Worm (Caenorhabditis elegans) whole organism, early embryonic: ENCODE data around the gene C13C4.8.

Experiments
- aly-1 ChIP-seq: sonication (generic microtip); optimal IDR thresholded peaks from 2 replicates; lab custom pipeline; 2016; ENCODE audit warnings: missing genetic modification characterization, missing compliant biosample characterization
- ama-1 ChIP-seq: fragments of 150-350 bp; optimal IDR thresholded peaks from 2 replicates; lab custom pipeline; 2014
- ets-7 ChIP-seq: sonication (generic microtip); optimal IDR thresholded peaks from 2 replicates; lab custom pipeline; 2016; ENCODE audit warnings: missing genotype, missing genetic modification characterization, missing compliant biosample characterization
- hmbx-1 ChIP-seq: sonication (generic microtip); optimal IDR thresholded peaks from 2 replicates; lab custom pipeline; 2016; ENCODE audit warnings: mild to moderate bottlenecking, missing genetic modification characterization, missing compliant biosample characterization
- hnd-1 ChIP-seq: sonication (generic microtip); optimal IDR thresholded peaks from 2 replicates; lab custom pipeline; 2016; ENCODE audit warnings: missing genetic modification characterization, missing compliant biosample characterization
- pes-1 ChIP-seq: fragments of 200-800 bp; sonication (Bioruptor generic); IDR thresholded peaks from 2 replicates; pipeline ENCODE4 v1.3.6; 2022; ENCODE audit warnings: missing genetic modification reagents, missing genetic modification characterization, missing compliant biosample characterization
- scrt-1 ChIP-seq: fragments of 200-800 bp; sonication (Bioruptor generic); IDR thresholded peaks from 2 replicates; pipeline ENCODE4 v1.3.6; 2022; ENCODE audit warnings: missing genetic modification characterization, missing compliant biosample characterization
- tbx-37 ChIP-seq: fragments of 200-800 bp; sonication (Bioruptor generic); conservative IDR thresholded peaks from 2 replicates; pipeline ENCODE4 v1.3.6; 2022; ENCODE audit warnings: missing genetic modification reagents, missing genetic modification characterization, missing compliant biosample characterization

DNA sequence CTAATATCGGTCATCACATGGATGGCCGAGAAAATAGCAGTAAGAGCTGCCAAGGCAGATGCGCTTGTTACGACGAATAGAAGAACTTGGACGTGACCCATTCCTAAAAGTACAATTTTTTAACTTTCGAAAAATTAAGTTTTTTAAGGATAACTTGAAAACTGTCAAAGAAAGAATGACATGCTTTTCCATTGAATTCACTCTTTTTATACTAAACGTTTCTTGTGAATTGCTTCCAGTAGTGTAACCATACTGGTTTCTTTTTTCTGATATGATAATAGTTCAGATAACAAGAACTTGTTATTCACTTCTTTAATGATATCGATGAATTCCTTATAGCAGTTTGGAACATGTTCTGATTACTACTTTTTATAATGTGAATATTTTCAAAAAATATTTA lies 49.9 kb downstream of the C13C4.8 start, which contains the start of gene col-37:
- no peak for TF ChIP-seq ama-1
- TF ChIP-seq aly-1 (tag; lab: Kevin White, UChicago) = no peak
- TF ChIP-seq tbx-37 (GFP tag; lab: Robert Waterston, UW) = no peak
- no peak for TF ChIP-seq hmbx-1 (tag; lab: Kevin White, UChicago)
- no peak for TF ChIP-seq ets-7 (tag; lab: Kevin White, UChicago)
- TF ChIP-seq hnd-1 (tag; lab: Kevin White, UChicago) = no peak
- no peak for TF ChIP-seq scrt-1 (GFP tag; lab: Robert Waterston, UW)
- TF ChIP-seq pes-1 (GFP tag; lab: Robert Waterston, UW) = no peak
